Fruit fly (Drosophila melanogaster): Measurements from ENCODE around the gene CG12011.

DNA sequence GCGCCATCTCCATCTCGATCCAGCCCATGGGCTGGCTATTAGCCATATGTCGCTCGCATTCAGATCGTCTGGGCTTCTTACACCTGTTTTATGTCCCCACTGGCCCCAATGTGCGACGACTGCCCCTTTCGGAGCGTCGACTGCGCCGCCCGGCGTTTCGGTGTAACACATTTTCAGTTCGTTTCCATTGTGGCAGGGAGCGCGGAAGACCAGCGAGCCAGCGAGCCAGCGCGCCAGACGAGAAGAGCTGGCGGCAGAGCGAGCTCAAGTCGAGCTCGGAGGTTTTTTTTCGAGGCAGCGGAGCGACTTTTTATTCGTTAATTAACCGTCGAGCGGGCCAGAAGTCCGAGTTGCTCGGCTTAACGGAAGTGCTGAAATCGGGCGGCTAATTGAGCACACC is 20.0 kb upstream of the CG12011 start, which contains the start of gene CG7991:
- TF ChIP-seq CTCF (optimal IDR thresholded peaks at IDR 0.05) (no peak), CG8478 (optimal IDR thresholded peaks at IDR 0.05) (no peak)

All from S2 (cell line).